Worm (Caenorhabditis elegans) whole organism, early embryonic: Measurements from ENCODE around the gene fbxc-49.
"Not testable (repeated sequence)": the region's sequence is repeated elsewhere in the genome, so short reads cannot be mapped to it uniquely, and the experiment has no call there.

Experiments used
- B0310.2 ChIP-seq: sonication (generic microtip); optimal IDR thresholded peaks from 2 replicates; lab custom pipeline; 2016; ENCODE audit warnings: mild to moderate bottlenecking, missing genetic modification characterization, missing compliant biosample characterization
- F13C5.2 ChIP-seq: sonication (generic microtip); optimal IDR thresholded peaks from 2 replicates; lab custom pipeline; 2017; ENCODE audit warnings: mild to moderate bottlenecking, missing genetic modification characterization, inconsistent platforms, missing compliant biosample characterization
- aly-1 ChIP-seq: sonication (generic microtip); optimal IDR thresholded peaks from 2 replicates; lab custom pipeline; 2016; ENCODE audit warnings: missing genetic modification characterization, missing compliant biosample characterization
- ama-1 ChIP-seq: fragments of 150-350 bp; optimal IDR thresholded peaks from 2 replicates; lab custom pipeline; 2014
- ceh-13 ChIP-seq: fragments of 200-800 bp; sonication (Bioruptor generic); optimal IDR thresholded peaks from 2 replicates; lab custom pipeline; 2018; ENCODE audit warnings: mild to moderate bottlenecking, missing genetic modification characterization, missing compliant biosample characterization
- ceh-36 ChIP-seq: sonication (generic microtip); optimal IDR thresholded peaks from 2 replicates; lab custom pipeline; 2016; ENCODE audit warnings: missing genetic modification characterization, inconsistent platforms, missing compliant biosample characterization
- ets-7 ChIP-seq: sonication (generic microtip); optimal IDR thresholded peaks from 2 replicates; lab custom pipeline; 2016; ENCODE audit warnings: missing genotype, missing genetic modification characterization, missing compliant biosample characterization
- flt-1 ChIP-seq: fragments of 200-800 bp; sonication (Bioruptor generic); IDR thresholded peaks from 2 replicates; pipeline ENCODE4 v1.3.6; 2022; ENCODE audit warnings: missing genetic modification characterization, missing compliant biosample characterization
- hmbx-1 ChIP-seq: sonication (generic microtip); optimal IDR thresholded peaks from 2 replicates; lab custom pipeline; 2016; ENCODE audit warnings: mild to moderate bottlenecking, missing genetic modification characterization, missing compliant biosample characterization
- hmg-4 ChIP-seq: fragments of 200-800 bp; sonication (Bioruptor generic); optimal IDR thresholded peaks from 2 replicates; lab custom pipeline; 2018; ENCODE audit warnings: mild to moderate bottlenecking, missing genetic modification characterization, missing compliant biosample characterization
- hnd-1 ChIP-seq: sonication (generic microtip); optimal IDR thresholded peaks from 2 replicates; lab custom pipeline; 2016; ENCODE audit warnings: missing genetic modification characterization, missing compliant biosample characterization
- pes-1 ChIP-seq: fragments of 200-800 bp; sonication (Bioruptor generic); IDR thresholded peaks from 2 replicates; pipeline ENCODE4 v1.3.6; 2022; ENCODE audit warnings: missing genetic modification reagents, missing genetic modification characterization, missing compliant biosample characterization
- scrt-1 ChIP-seq: fragments of 200-800 bp; sonication (Bioruptor generic); IDR thresholded peaks from 2 replicates; pipeline ENCODE4 v1.3.6; 2022; ENCODE audit warnings: missing genetic modification characterization, missing compliant biosample characterization
- sea-1 ChIP-seq: fragments of 200-800 bp; sonication (Bioruptor generic); conservative IDR thresholded peaks from 2 replicates; pipeline ENCODE4 v1.3.6; 2022; ENCODE audit warnings: missing genetic modification characterization, missing compliant biosample characterization
- tbx-11 ChIP-seq: fragments of 200-800 bp; sonication (Bioruptor generic); IDR thresholded peaks from 2 replicates; pipeline ENCODE4 v1.3.6; 2022; ENCODE audit warnings: missing genetic modification characterization, missing compliant biosample characterization
- tbx-37 ChIP-seq: fragments of 200-800 bp; sonication (Bioruptor generic); conservative IDR thresholded peaks from 2 replicates; pipeline ENCODE4 v1.3.6; 2022; ENCODE audit warnings: missing genetic modification reagents, missing genetic modification characterization, missing compliant biosample characterization
- tra-4 ChIP-seq: sonication (generic microtip); optimal IDR thresholded peaks from 2 replicates; lab custom pipeline; 2017; ENCODE audit warnings: missing genetic modification characterization, missing compliant biosample characterization

The fbxc-49 gene

ce11 chrII:2064497-2064896 lies 19.4 kb upstream of the fbxc-49 start, which contains the start of gene fbxb-6:
Gene fbxb-6 (plus strand): TSS chrII:2064797.
- no peak for TF ChIP-seq ceh-36
- TF ChIP-seq hmbx-1 (tag; lab: Kevin White, UChicago), result no peak
- TF ChIP-seq tbx-37 (GFP tag; lab: Robert Waterston, UW), result no peak

- not testable (repeated sequence) for TF ChIP-seq flt-1 (GFP tag; lab: Robert Waterston, UW); hmg-4 (GFP tag; lab: Kevin White, UChicago); aly-1
Observed at ce11 chrII:2067451-2068021, 16.4 kb upstream of the fbxc-49 start, which contains the start of gene F07E5.12. Gene F07E5.12 (plus strand): TSS chrII:2067971.

ce11 chrII:2071429-2071828 lies 12.5 kb upstream of the fbxc-49 start, which contains the start of gene F07E5.7:
Gene F07E5.7 (minus strand): TSS chrII:2071529.
- TF ChIP-seq hnd-1 (tag; lab: Kevin White, UChicago) (no peak), flt-1 (GFP tag; lab: Robert Waterston, UW) (no peak), hmbx-1 (tag; lab: Kevin White, UChicago) (no peak), pes-1 (GFP tag; lab: Robert Waterston, UW) (no peak), ceh-36 (no peak), F13C5.2 (tag; lab: Kevin White, UChicago) (no peak), ets-7 (no peak), sea-1 (no peak), B0310.2 (tag; lab: Kevin White, UChicago) (no peak), tbx-11 (GFP tag; lab: Robert Waterston, UW) (no peak)

ce11 chrII:2075513-2075912 lies 8.4 kb upstream of the fbxc-49 start, which contains the start of gene F07E5.8:
Gene F07E5.8 (minus strand): TSS chrII:2075613.
- TF ChIP-seq tbx-37 (GFP tag; lab: Robert Waterston, UW), result no peak
- no peak for TF ChIP-seq hmg-4 (GFP tag; lab: Kevin White, UChicago)
- no peak for TF ChIP-seq B0310.2 (tag; lab: Kevin White, UChicago)
- no peak for TF ChIP-seq ceh-13 (GFP tag; lab: Kevin White, UChicago)
- TF ChIP-seq hmbx-1 (tag; lab: Kevin White, UChicago), result no peak
- TF ChIP-seq F13C5.2 (tag; lab: Kevin White, UChicago), result no peak
- no peak for TF ChIP-seq sea-1
- no peak for TF ChIP-seq pes-1 (GFP tag; lab: Robert Waterston, UW)
- TF ChIP-seq ets-7, result no peak
- TF ChIP-seq ama-1 (lab: Kevin White, UChicago), result no peak
- no peak for TF ChIP-seq ceh-36

ce11 chrII:2076467-2076866 lies 7.5 kb upstream of the fbxc-49 start:
- TF ChIP-seq tbx-37 (GFP tag; lab: Robert Waterston, UW) (no peak), pes-1 (GFP tag; lab: Robert Waterston, UW) (no peak), hmbx-1 (tag; lab: Kevin White, UChicago) (no peak), F13C5.2 (tag; lab: Kevin White, UChicago) (no peak), flt-1 (GFP tag; lab: Robert Waterston, UW) (no peak), tra-4 (tag; lab: Kevin White, UChicago) (no peak), ets-7 (no peak), hmg-4 (GFP tag; lab: Kevin White, UChicago) (no peak), hnd-1 (tag; lab: Kevin White, UChicago) (no peak)

ce11 chrII:2080425-2080824 lies 3.5 kb upstream of the fbxc-49 start, which contains the start of gene F07E5.9:
Gene F07E5.9 (minus strand): TSS chrII:2080525.
- TF ChIP-seq hmg-4 (GFP tag; lab: Kevin White, UChicago), result no peak
- no peak for TF ChIP-seq pes-1 (GFP tag; lab: Robert Waterston, UW)
- no peak for TF ChIP-seq flt-1 (GFP tag; lab: Robert Waterston, UW)
- no peak for TF ChIP-seq aly-1
- TF ChIP-seq hnd-1 (tag; lab: Kevin White, UChicago), result no peak
- TF ChIP-seq ets-7, result no peak
- TF ChIP-seq ama-1 (lab: Kevin White, UChicago), result no peak
- no peak for TF ChIP-seq scrt-1 (GFP tag; lab: Robert Waterston, UW)
- no peak for TF ChIP-seq tbx-11 (GFP tag; lab: Robert Waterston, UW)
- no peak for TF ChIP-seq tbx-37 (GFP tag; lab: Robert Waterston, UW)
- no peak for TF ChIP-seq tra-4 (tag; lab: Kevin White, UChicago)
- TF ChIP-seq sea-1, result no peak
- TF ChIP-seq ceh-36, result no peak
- TF ChIP-seq F13C5.2 (tag; lab: Kevin White, UChicago), result no peak
- TF ChIP-seq B0310.2 (tag; lab: Kevin White, UChicago), result no peak

ce11 chrII:2081257-2081656 lies 2.7 kb upstream of the fbxc-49 start, which contains the start of gene T16A1.4:
Gene T16A1.4 (plus strand): TSS chrII:2081557.
- TF ChIP-seq tbx-11 (GFP tag; lab: Robert Waterston, UW) (no peak), hmbx-1 (tag; lab: Kevin White, UChicago) (no peak), sea-1 (no peak), flt-1 (GFP tag; lab: Robert Waterston, UW) (no peak), ceh-36 (no peak), scrt-1 (GFP tag; lab: Robert Waterston, UW) (no peak), hnd-1 (tag; lab: Kevin White, UChicago) (no peak), ceh-13 (GFP tag; lab: Kevin White, UChicago) (no peak), B0310.2 (tag; lab: Kevin White, UChicago) (no peak), tra-4 (tag; lab: Kevin White, UChicago) (no peak), pes-1 (GFP tag; lab: Robert Waterston, UW) (no peak), ets-7 (no peak), tbx-37 (GFP tag; lab: Robert Waterston, UW) (no peak), hmg-4 (GFP tag; lab: Kevin White, UChicago) (no peak), ama-1 (lab: Kevin White, UChicago) (no peak)
